Worm (Caenorhabditis elegans) whole organism, L1 larva: ENCODE measurements around the gene xbx-5.
A peak's percentile ranks its signal among the peaks of the same experiment; 100 is the strongest.

Experiments used
- C04F5.9 ChIP-seq: sonication (generic microtip); optimal IDR thresholded peaks from 2 replicates; lab custom pipeline; 2016; ENCODE audit warnings: missing genetic modification characterization, missing compliant biosample characterization
- C16A3.4 ChIP-seq: fragments of 150-350 bp; optimal IDR thresholded peaks from 2 replicates; lab custom pipeline; 2014; ENCODE audit warnings: missing biosample characterization, missing genetic modification characterization
- C34B4.2 ChIP-seq: sonication (generic microtip); optimal IDR thresholded peaks from 2 replicates; lab custom pipeline; 2017; ENCODE audit warnings: mild to moderate bottlenecking, missing genetic modification characterization, missing compliant biosample characterization
- F16B12.6 ChIP-seq: fragments of 150-350 bp; optimal IDR thresholded peaks from 2 replicates; lab custom pipeline; 2014; ENCODE audit warnings: missing biosample characterization, missing genetic modification characterization
- aly-2 ChIP-seq: fragments of 150-350 bp; optimal IDR thresholded peaks from 2 replicates; lab custom pipeline; 2014; ENCODE audit warnings: missing biosample characterization, missing genetic modification characterization
- ama-1 ChIP-seq: fragments of 150-350 bp; optimal IDR thresholded peaks from 2 replicates; lab custom pipeline; 2014
- blmp-1 ChIP-seq: fragments of 150-350 bp; optimal IDR thresholded peaks from 2 replicates; lab custom pipeline; 2014; ENCODE audit warnings: missing biosample characterization, missing genetic modification characterization
- ceh-63 ChIP-seq: fragments of 200-800 bp; sonication (Bioruptor generic); optimal IDR thresholded peaks from 2 replicates; lab custom pipeline; 2018; ENCODE audit warnings: mild to moderate bottlenecking, missing genetic modification characterization, missing compliant biosample characterization
- ceh-82 ChIP-seq, 3 experiments: fragments of 150-350 bp in 1 of 3; sonication (generic microtip) in 2 of 3; optimal IDR thresholded peaks; 2 replicates each; lab custom pipeline; 2014 to 2017; ENCODE audit warnings: missing biosample characterization in 3 of 3, missing genetic modification characterization in 3 of 3
- ceh-88 ChIP-seq: fragments of 200-800 bp; sonication (Bioruptor generic); IDR thresholded peaks from 2 replicates; pipeline ENCODE4 v1.3.6; 2022; ENCODE audit warnings: missing genetic modification characterization, missing compliant biosample characterization
- ces-1 ChIP-seq: fragments of 150-350 bp; optimal IDR thresholded peaks from 2 replicates; lab custom pipeline; 2014; ENCODE audit warnings: missing biosample characterization, missing genetic modification reagents, missing genetic modification characterization
- dsc-1 ChIP-seq: sonication (generic microtip); optimal IDR thresholded peaks from 2 replicates; lab custom pipeline; 2016; ENCODE audit warnings: mild to moderate bottlenecking, missing genetic modification characterization, missing compliant biosample characterization
- efl-1 ChIP-seq, 4 experiments: fragments of 150-350 bp; optimal IDR thresholded peaks in 3 of 4; peaks in 1 of 4; 1 replicate in 1 of 4; 2 replicates in 3 of 4; lab custom pipeline; 2014; ENCODE audit warnings: missing biosample characterization in 2 of 4, missing genetic modification characterization in 2 of 4, missing genetic modification reagents in 2 of 4
- egl-13 ChIP-seq: sonication (generic microtip); optimal IDR thresholded peaks from 2 replicates; lab custom pipeline; 2016; ENCODE audit warnings: missing genotype, missing genetic modification reagents, missing genetic modification characterization, missing compliant biosample characterization
- egl-27 ChIP-seq, 2 experiments: fragments of 150-350 bp in 1 of 2; sonication (generic microtip); optimal IDR thresholded peaks; 3 replicates each; lab custom pipeline; 2017 to 2018; ENCODE audit warnings: missing biosample characterization in 2 of 2, missing genetic modification characterization in 2 of 2, missing genetic modification reagents in 2 of 2
- elt-2 ChIP-seq: sonication (generic microtip); optimal IDR thresholded peaks from 2 replicates; lab custom pipeline; 2016; ENCODE audit warnings: missing genetic modification characterization, mild to moderate bottlenecking, inconsistent platforms, missing compliant biosample characterization, missing genetic modification reagents
- elt-3 ChIP-seq, 6 experiments: fragments of 150-350 bp in 1 of 6; sonication (generic microtip); optimal IDR thresholded peaks; 2 replicates each; lab custom pipeline; 2017 to 2018; ENCODE audit warnings: missing biosample characterization in 6 of 6, missing genetic modification characterization in 6 of 6, inconsistent platforms in 1 of 6
- fkh-10 ChIP-seq: sonication (generic microtip); optimal IDR thresholded peaks from 2 replicates; lab custom pipeline; 2017; ENCODE audit warnings: missing biosample characterization, missing genetic modification reagents, missing genetic modification characterization
- fkh-8 ChIP-seq: sonication (generic microtip); optimal IDR thresholded peaks from 2 replicates; lab custom pipeline; 2016; ENCODE audit warnings: mild to moderate bottlenecking, missing genetic modification characterization, missing compliant biosample characterization
- grh-1 ChIP-seq: fragments of 200-800 bp; sonication (Bioruptor generic); IDR thresholded peaks from 2 replicates; pipeline ENCODE4 v1.3.6; 2022; ENCODE audit warnings: missing genetic modification reagents, missing genetic modification characterization, missing compliant biosample characterization
- hlh-4 ChIP-seq: sonication (generic microtip); optimal IDR thresholded peaks from 2 replicates; lab custom pipeline; 2016; ENCODE audit warnings: mild to moderate bottlenecking, missing genetic modification characterization, missing compliant biosample characterization
- hpl-2 ChIP-seq: fragments of 150-350 bp; optimal IDR thresholded peaks from 2 replicates; lab custom pipeline; 2014; ENCODE audit warnings: missing biosample characterization, missing genetic modification reagents, missing genetic modification characterization
- lin-13 ChIP-seq: fragments of 150-350 bp; optimal IDR thresholded peaks from 2 replicates; lab custom pipeline; 2014; ENCODE audit warnings: missing biosample characterization, missing genetic modification reagents, missing genetic modification characterization
- lin-14 ChIP-seq: fragments of 200-800 bp; sonication (Bioruptor generic); optimal IDR thresholded peaks from 2 replicates; lab custom pipeline; 2018; ENCODE audit warnings: mild to moderate bottlenecking, missing genetic modification characterization, moderate library complexity, missing compliant biosample characterization
- lin-15B ChIP-seq: fragments of 150-350 bp; sonication (generic microtip); optimal IDR thresholded peaks from 3 replicates; lab custom pipeline; 2014; ENCODE audit warnings: missing biosample characterization, missing genetic modification characterization
- lin-39 ChIP-seq: fragments of 150-350 bp; optimal IDR thresholded peaks from 2 replicates; lab custom pipeline; 2014; ENCODE audit warnings: missing biosample characterization, missing genetic modification reagents, missing genetic modification characterization
- lir-3 ChIP-seq: sonication (generic microtip); optimal IDR thresholded peaks from 2 replicates; lab custom pipeline; 2016; ENCODE audit warnings: mild to moderate bottlenecking, missing genetic modification characterization, moderate library complexity, missing compliant biosample characterization; ENCODE audit not compliant: poor library complexity
- lsy-2 ChIP-seq, 2 experiments: fragments of 150-350 bp; optimal IDR thresholded peaks; 2 replicates each; lab custom pipeline; 2014; ENCODE audit warnings: missing biosample characterization in 2 of 2, missing genetic modification characterization in 2 of 2
- mab-9 ChIP-seq: fragments of 200-800 bp; sonication (Bioruptor generic); IDR thresholded peaks from 2 replicates; pipeline ENCODE4 v1.3.6; 2022; ENCODE audit warnings: missing genetic modification reagents, missing genetic modification characterization, missing compliant biosample characterization
- mdl-1 ChIP-seq, 2 experiments: fragments of 150-350 bp; optimal IDR thresholded peaks; 2 replicates each; lab custom pipeline; 2014 to 2017; ENCODE audit warnings: missing biosample characterization in 2 of 2, missing genetic modification characterization in 2 of 2, inconsistent platforms in 1 of 2
- mef-2 ChIP-seq: fragments of 150-350 bp; optimal IDR thresholded peaks from 2 replicates; lab custom pipeline; 2014; ENCODE audit warnings: missing biosample characterization, missing genetic modification characterization
- mep-1 ChIP-seq: fragments of 150-350 bp; optimal IDR thresholded peaks from 2 replicates; lab custom pipeline; 2014; ENCODE audit warnings: missing biosample characterization, missing genetic modification characterization
- nhr-11 ChIP-seq: fragments of 150-350 bp; optimal IDR thresholded peaks from 2 replicates; lab custom pipeline; 2014; ENCODE audit warnings: missing biosample characterization, missing genetic modification characterization
- nhr-12 ChIP-seq: sonication (generic microtip); optimal IDR thresholded peaks from 2 replicates; lab custom pipeline; 2017; ENCODE audit warnings: missing biosample characterization, missing genetic modification characterization
- nhr-20 ChIP-seq: sonication (generic microtip); optimal IDR thresholded peaks from 2 replicates; lab custom pipeline; 2016; ENCODE audit warnings: mild to moderate bottlenecking, missing genetic modification characterization, missing compliant biosample characterization
- nhr-28 ChIP-seq: fragments of 150-350 bp; optimal IDR thresholded peaks from 2 replicates; lab custom pipeline; 2014; ENCODE audit warnings: missing biosample characterization, missing genetic modification characterization
- nhr-47 ChIP-seq: sonication (generic microtip); optimal IDR thresholded peaks from 2 replicates; lab custom pipeline; 2016; ENCODE audit warnings: mild to moderate bottlenecking, missing genetic modification characterization, moderate library complexity, missing compliant biosample characterization
- nhr-76 ChIP-seq: sonication (generic microtip); optimal IDR thresholded peaks from 2 replicates; lab custom pipeline; 2017; ENCODE audit warnings: missing biosample characterization, missing genetic modification characterization
- nhr-85 ChIP-seq: sonication (generic microtip); peaks from one replicate; lab custom pipeline; 2016; ENCODE audit warnings: missing genetic modification characterization, inconsistent platforms, missing compliant biosample characterization
- skn-1 ChIP-seq: fragments of 150-350 bp; optimal IDR thresholded peaks from 2 replicates; lab custom pipeline; 2014; ENCODE audit warnings: missing biosample characterization, missing genetic modification characterization
- snpc-4 ChIP-seq: fragments of 150-350 bp; optimal IDR thresholded peaks from 2 replicates; lab custom pipeline; 2014; ENCODE audit warnings: missing biosample characterization, missing genetic modification characterization
- snu-23 ChIP-seq: sonication (generic microtip); optimal IDR thresholded peaks from 2 replicates; lab custom pipeline; 2016; ENCODE audit warnings: missing genetic modification characterization, missing compliant biosample characterization
- sox-4 ChIP-seq: sonication (generic microtip); optimal IDR thresholded peaks from 2 replicates; lab custom pipeline; 2016; ENCODE audit warnings: missing genetic modification characterization, missing compliant biosample characterization
- sup-37 ChIP-seq: fragments of 200-800 bp; sonication (Bioruptor generic); optimal IDR thresholded peaks from 2 replicates; lab custom pipeline; 2018; ENCODE audit warnings: mild to moderate bottlenecking, missing genetic modification characterization, missing compliant biosample characterization
- tlp-1 ChIP-seq: fragments of 150-350 bp; optimal IDR thresholded peaks from 2 replicates; lab custom pipeline; 2014; ENCODE audit warnings: missing biosample characterization, missing genetic modification characterization
- unc-62 ChIP-seq: fragments of 150-350 bp; optimal IDR thresholded peaks from 2 replicates; lab custom pipeline; 2014; ENCODE audit warnings: missing biosample characterization, missing genetic modification reagents, missing genetic modification characterization
- ztf-4 ChIP-seq: fragments of 150-350 bp; optimal IDR thresholded peaks from 2 replicates; lab custom pipeline; 2014; ENCODE audit warnings: missing biosample characterization, missing genetic modification characterization

xbx-5 gene

ce11 chrIII:3800934-3801252 is 3.4 kb downstream of the xbx-5 start:
- TF ChIP-seq ceh-88 (GFP tag; lab: Robert Waterston, UW) (no peak), blmp-1 (tag; lab: Kevin White, UChicago) (no peak), C04F5.9 (tag; lab: Kevin White, UChicago) (no peak), C16A3.4 (tag; lab: Kevin White, UChicago) (no peak), fkh-8 (tag; lab: Kevin White, UChicago) (no peak), hpl-2 (GFP tag; lab: Kevin White, UChicago) (no peak), efl-1 (optimal IDR thresholded peaks at IDR 0.05; lab: Kevin White, UChicago) (no peak), efl-1 (GFP tag; optimal IDR thresholded peaks at IDR 0.05 in 1 of 2; lab: Kevin White, UChicago) (peak in 1 of 2 experiments; percentile 81), ceh-82 (tag; optimal IDR thresholded peaks at IDR 0.05; lab: Kevin White, UChicago) (no peak)
- TF ChIP-seq, all 84 proteins: peak for 1

DNA sequence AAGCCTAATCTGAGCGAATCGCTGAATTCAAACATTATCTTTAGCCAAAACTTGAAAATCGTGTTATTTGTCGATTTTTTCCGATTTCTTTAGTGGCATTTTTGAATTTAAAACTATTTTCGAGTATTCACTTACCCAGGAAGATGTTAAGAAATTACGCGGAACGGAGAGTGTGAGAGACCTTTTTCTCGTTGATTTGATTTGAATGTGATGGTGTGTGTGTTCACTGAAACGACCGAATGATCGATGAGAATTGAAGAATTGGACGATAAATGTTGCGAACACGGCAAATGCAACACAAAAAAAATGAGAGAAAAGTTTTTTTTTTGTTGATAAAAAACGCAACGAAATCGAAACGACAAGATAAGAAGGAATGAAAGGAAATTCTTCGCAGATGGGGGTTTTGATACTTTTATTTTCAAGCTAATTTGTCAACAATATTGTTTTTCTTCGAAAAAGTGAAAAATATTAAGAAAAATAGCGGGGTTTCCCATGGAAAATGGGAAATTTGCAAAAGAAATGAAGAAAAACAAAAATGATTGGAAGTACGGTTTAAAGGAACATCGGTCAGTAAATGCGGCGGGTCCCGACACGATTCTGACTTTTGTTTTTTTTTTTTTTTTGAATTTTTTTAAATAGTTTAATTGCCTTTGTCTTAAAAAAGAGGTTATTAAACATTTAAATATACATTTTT is 3.9 kb downstream of the xbx-5 start, which contains the start of gene mtm-3:
TSS of gene mtm-3 (minus strand) at position 228 of the 694 bp plus-strand sequence.
- TF ChIP-seq blmp-1 (tag; lab: Kevin White, UChicago) (peak; percentile 80), lin-39 (tag; lab: Kevin White, UChicago) (no peak), efl-1 (optimal IDR thresholded peaks at IDR 0.05; lab: Kevin White, UChicago) (no peak), efl-1 (GFP tag; optimal IDR thresholded peaks at IDR 0.05 in 1 of 2; lab: Kevin White, UChicago) (peak in 1 of 2 experiments; percentile 41)

DNA sequence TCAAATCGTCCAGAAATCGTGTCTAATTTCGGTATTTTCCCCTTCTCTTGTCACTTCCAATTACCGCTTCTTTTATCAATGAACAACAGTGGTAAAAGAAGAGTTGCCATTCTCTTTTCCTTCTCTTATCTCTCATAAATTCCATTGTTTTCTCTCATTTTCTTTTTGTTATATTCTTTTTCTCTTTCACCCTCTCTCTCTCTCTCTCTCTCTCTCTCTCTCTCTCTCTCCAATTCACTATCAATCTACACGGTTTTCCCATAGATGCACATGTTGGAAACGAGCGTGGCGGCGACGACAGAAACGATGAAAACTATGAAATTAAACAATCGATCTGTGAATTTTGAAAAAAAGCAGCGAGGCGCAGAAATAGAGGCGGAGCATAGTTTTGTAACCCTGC is 5.1 kb downstream of the xbx-5 start:
- TF ChIP-seq nhr-76 (tag; lab: Kevin White, UChicago) (no peak), efl-1 (optimal IDR thresholded peaks at IDR 0.05; lab: Kevin White, UChicago) (peak; percentile 12 to 22), efl-1 (GFP tag; optimal IDR thresholded peaks at IDR 0.05 in 1 of 2; lab: Kevin White, UChicago) (peak in 1 of 2 experiments; percentile 83), fkh-10 (GFP tag; lab: Kevin White, UChicago) (no peak), unc-62 (no peak), snu-23 (peak; percentile 60), dsc-1 (tag; lab: Kevin White, UChicago) (no peak), tlp-1 (tag; lab: Kevin White, UChicago) (no peak), F16B12.6 (tag; lab: Kevin White, UChicago) (no peak), lin-14 (GFP tag; lab: Kevin White, UChicago) (peak; percentile 63), fkh-8 (tag; lab: Kevin White, UChicago) (no peak), blmp-1 (tag; lab: Kevin White, UChicago) (peak; percentile 65), elt-3 (tag; optimal IDR thresholded peaks at IDR 0.05; lab: Kevin White, UChicago) (peak in 4 of 6 experiments; percentile 29 to 75 (median 49)), mef-2 (tag; lab: Kevin White, UChicago) (no peak), lin-15B (tag; lab: Kevin White, UChicago) (no peak), lir-3 (tag; lab: Kevin White, UChicago) (no peak), ceh-88 (GFP tag; lab: Robert Waterston, UW) (no peak), ztf-4 (tag; lab: Kevin White, UChicago) (no peak), ceh-63 (GFP tag; lab: Kevin White, UChicago) (no peak), lin-13 (GFP tag; lab: Kevin White, UChicago) (no peak), nhr-47 (tag; lab: Kevin White, UChicago) (peak; percentile 15), egl-27 (tag; optimal IDR thresholded peaks at IDR 0.05; lab: Kevin White, UChicago) (no peak), nhr-28 (no peak), nhr-12 (tag; lab: Kevin White, UChicago) (no peak), sox-4 (tag; lab: Kevin White, UChicago) (no peak), nhr-85 (tag; lab: Kevin White, UChicago) (no peak), elt-2 (tag; lab: Kevin White, UChicago) (peak; percentile 35), grh-1 (GFP tag; lab: Robert Waterston, UW) (no peak), mep-1 (tag; lab: Kevin White, UChicago) (peak; percentile 10), mab-9 (GFP tag; lab: Robert Waterston, UW) (no peak), snpc-4 (tag; lab: Kevin White, UChicago) (no peak), egl-13 (tag; lab: Kevin White, UChicago) (no peak), aly-2 (no peak), mdl-1 (tag; optimal IDR thresholded peaks at IDR 0.05; lab: Kevin White, UChicago) (no peak), ces-1 (GFP tag; lab: Kevin White, UChicago) (no peak), nhr-20 (tag; lab: Kevin White, UChicago) (peak; percentile 57), hpl-2 (GFP tag; lab: Kevin White, UChicago) (no peak), C34B4.2 (tag; lab: Kevin White, UChicago) (no peak), skn-1 (tag; lab: Kevin White, UChicago) (no peak), hlh-4 (tag; lab: Kevin White, UChicago) (no peak), ama-1 (lab: Kevin White, UChicago) (peak; percentile 12), lsy-2 (tag; optimal IDR thresholded peaks at IDR 0.05; lab: Kevin White, UChicago) (peak; percentile 38 to 40), sup-37 (GFP tag; lab: Kevin White, UChicago) (no peak), nhr-11 (tag; lab: Kevin White, UChicago) (no peak)
